Worm (Caenorhabditis elegans) whole organism, young adult: ENCODE measurements around the gene C32D5.14.

Source experiments
- D2030.7 ChIP-seq: fragments of 200-800 bp; sonication (Bioruptor generic); IDR thresholded peaks from 2 replicates; pipeline ENCODE4 v1.3.6; 2022; ENCODE audit warnings: missing genetic modification reagents, missing genetic modification characterization, missing compliant biosample characterization
- F37B4.10 ChIP-seq: fragments of 200-800 bp; sonication (Bioruptor generic); IDR thresholded peaks from 2 replicates; pipeline ENCODE4 v1.3.6; 2022; ENCODE audit warnings: missing genetic modification characterization, missing compliant biosample characterization
- F39B2.1 ChIP-seq: fragments of 200-800 bp; sonication (Bioruptor generic); IDR thresholded peaks from 2 replicates; pipeline ENCODE4 v1.3.6; 2022; ENCODE audit warnings: missing genetic modification reagents, missing genetic modification characterization, missing compliant biosample characterization
- ZK185.1 ChIP-seq: sonication (generic microtip); optimal IDR thresholded peaks from 2 replicates; lab custom pipeline; 2016; ENCODE audit warnings: mild to moderate bottlenecking, missing genetic modification characterization, missing compliant biosample characterization; ENCODE audit not compliant: poor library complexity, severe bottlenecking
- akir-1 ChIP-seq: fragments of 200-800 bp; sonication (Bioruptor generic); optimal IDR thresholded peaks from 2 replicates; lab custom pipeline; 2018; ENCODE audit warnings: mild to moderate bottlenecking, missing genetic modification characterization, moderate library complexity, missing compliant biosample characterization
- cebp-1 ChIP-seq, 2 experiments: fragments of 200-800 bp in 1 of 2; sonication (Bioruptor generic) in 1 of 2; sonication (generic microtip) in 1 of 2; IDR thresholded peaks in 1 of 2; optimal IDR thresholded peaks in 1 of 2; 2 replicates each; pipeline versions ENCODE4 v1.3.6 to Lab custom; 2017 to 2022; ENCODE audit warnings: missing compliant biosample characterization in 2 of 2, missing genetic modification characterization in 2 of 2, mild to moderate bottlenecking in 1 of 2, missing genetic modification reagents in 1 of 2, moderate library complexity in 1 of 2
- ceh-79 ChIP-seq: sonication (generic microtip); optimal IDR thresholded peaks from 2 replicates; lab custom pipeline; 2017; ENCODE audit warnings: mild to moderate bottlenecking, missing genetic modification characterization, missing compliant biosample characterization
- lag-1 ChIP-seq: fragments of 200-800 bp; sonication (Bioruptor generic); IDR thresholded peaks from 2 replicates; pipeline ENCODE4 v1.3.6; 2022; ENCODE audit warnings: missing genetic modification reagents, missing genetic modification characterization, missing compliant biosample characterization
- pha-4 ChIP-seq: fragments of 150-350 bp; sonication (generic microtip); optimal IDR thresholded peaks from 2 replicates; lab custom pipeline; 2014; ENCODE audit warnings: missing biosample characterization, missing genetic modification reagents, missing genetic modification characterization
- snpc-4 ChIP-seq, 5 experiments: fragments of 150-350 bp in 1 of 5; sonication (generic microtip) in 4 of 5; optimal IDR thresholded peaks; 2 replicates each; lab custom pipeline; 2014 to 2018; ENCODE audit warnings: missing genetic modification characterization in 5 of 5, missing biosample characterization in 3 of 5, antibody characterized with exemption in 2 of 5, mild to moderate bottlenecking in 2 of 5, missing compliant biosample characterization in 2 of 5, missing genotype in 2 of 5, moderate library complexity in 2 of 5, missing genetic modification reagents in 1 of 5
- sptf-2 ChIP-seq: fragments of 200-800 bp; sonication (Bioruptor generic); optimal IDR thresholded peaks from 2 replicates; lab custom pipeline; 2018; ENCODE audit warnings: mild to moderate bottlenecking, missing genetic modification characterization, missing compliant biosample characterization
- unc-62 ChIP-seq: fragments of 150-350 bp; optimal IDR thresholded peaks from 2 replicates; lab custom pipeline; 2014; ENCODE audit warnings: missing biosample characterization, missing genetic modification reagents, missing genetic modification characterization

DNA sequence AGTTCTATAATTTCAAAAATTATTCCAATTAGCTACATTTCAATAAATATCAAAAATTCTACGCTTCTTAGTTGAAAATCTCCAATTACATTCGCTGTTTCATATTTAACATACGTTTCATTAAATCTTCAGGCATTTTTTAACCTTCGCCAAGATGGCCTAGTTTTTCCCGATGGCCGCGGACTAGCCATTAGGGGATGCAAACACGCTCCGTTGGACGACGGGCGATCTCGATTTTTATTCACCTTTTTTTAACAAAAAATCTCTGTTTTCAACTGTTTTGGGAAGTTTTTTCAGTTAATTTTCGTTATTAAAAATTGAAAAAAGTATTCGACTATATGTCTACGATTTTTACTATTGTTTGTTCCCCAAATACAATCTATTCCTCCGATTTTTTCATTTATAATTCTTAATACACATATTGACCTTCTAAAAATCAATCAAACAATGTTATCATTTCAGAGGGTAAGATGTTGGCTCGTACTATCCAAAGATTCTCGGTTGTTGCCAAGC, 48.0 kb downstream of the C32D5.14 start, which contains the start of gene F58F12.1:
- TF ChIP-seq unc-62 (no peak), pha-4 (tag; lab: Kevin White, UChicago) (no peak), lag-1 (GFP tag; lab: Robert Waterston, UW) (no peak), sptf-2 (GFP tag; lab: Kevin White, UChicago) (no peak), cebp-1 (GFP tag; IDR thresholded peaks at IDR 0.05; lab: Robert Waterston, UW) (no peak), cebp-1 (tag; optimal IDR thresholded peaks at IDR 0.05; lab: Kevin White, UChicago) (peak; percentile 10), ceh-79 (no peak), snpc-4 (GFP tag; optimal IDR thresholded peaks at IDR 0.05; lab: Kevin White, UChicago) (peak; percentile 27), snpc-4 (tag; optimal IDR thresholded peaks at IDR 0.05; lab: Kevin White, UChicago) (peak in 2 of 4 experiments; percentile 24 to 57), akir-1 (no peak), D2030.7 (GFP tag; lab: Robert Waterston, UW) (peak; percentile 21; the same call in 1 of the 2 replicates), F39B2.1 (GFP tag; lab: Robert Waterston, UW) (no peak), F37B4.10 (GFP tag; lab: Robert Waterston, UW) (no peak), ZK185.1 (tag; lab: Kevin White, UChicago) (peak; percentile 63)
